Worm (Caenorhabditis elegans): ENCODE measurements around the gene mtl-2.

DNA sequence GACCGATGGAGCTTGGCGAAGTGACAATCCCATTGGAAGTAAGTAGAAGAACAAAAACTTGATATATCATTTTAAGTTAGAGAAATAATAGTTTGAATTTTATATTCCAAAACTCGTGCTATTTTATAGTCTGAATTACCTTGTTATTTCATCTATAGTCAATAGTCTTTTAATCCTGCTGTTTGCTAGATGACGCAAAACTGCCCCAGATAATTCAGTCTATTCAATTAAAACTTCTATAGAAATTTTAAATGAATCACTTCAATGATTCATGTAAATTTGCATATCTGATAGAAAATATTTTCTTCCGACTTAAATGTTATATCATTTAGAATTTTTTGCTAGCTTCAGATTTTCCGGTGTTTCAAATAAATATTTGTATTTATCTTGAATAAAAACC, 4.6 kb upstream of the mtl-2 start, which contains the start of gene T08G5.15:
- TF ChIP-seq flt-1 (GFP tag; IDR thresholded peaks at IDR 0.05) (no peak), cog-1 (tag; optimal IDR thresholded peaks at IDR 0.05) (no peak), ztf-23 (GFP tag; IDR thresholded peaks at IDR 0.05) (no peak), ztf-29 (GFP tag; IDR thresholded peaks at IDR 0.05) (no peak), klf-2 (GFP tag; conservative IDR thresholded peaks at IDR 0.05) (no peak), ref-1 (GFP tag; conservative IDR thresholded peaks at IDR 0.05) (no peak), T22C8.4 (GFP tag; IDR thresholded peaks at IDR 0.05) (no peak)
